Worm (Caenorhabditis elegans) whole organism, L1 larva: Measurements from ENCODE around the gene F44G4.6.

Source experiments
- C16A3.4 ChIP-seq: fragments of 150-350 bp; optimal IDR thresholded peaks from 2 replicates; lab custom pipeline; 2014; ENCODE audit warnings: missing biosample characterization, missing genetic modification characterization
- aha-1 ChIP-seq: fragments of 150-350 bp; optimal IDR thresholded peaks from 2 replicates; lab custom pipeline; 2014; ENCODE audit warnings: missing biosample characterization, missing genetic modification characterization
- aly-2 ChIP-seq: fragments of 150-350 bp; optimal IDR thresholded peaks from 2 replicates; lab custom pipeline; 2014; ENCODE audit warnings: missing biosample characterization, missing genetic modification characterization
- ceh-82 ChIP-seq, 3 experiments: fragments of 150-350 bp in 1 of 3; sonication (generic microtip) in 2 of 3; optimal IDR thresholded peaks; 2 replicates each; lab custom pipeline; 2014 to 2017; ENCODE audit warnings: missing biosample characterization in 3 of 3, missing genetic modification characterization in 3 of 3
- ceh-88 ChIP-seq: fragments of 200-800 bp; sonication (Bioruptor generic); IDR thresholded peaks from 2 replicates; pipeline ENCODE4 v1.3.6; 2022; ENCODE audit warnings: missing genetic modification characterization, missing compliant biosample characterization
- dpl-1 ChIP-seq, 3 experiments: fragments of 150-350 bp in 2 of 3; sonication (generic microtip) in 1 of 3; optimal IDR thresholded peaks; 2 replicates each; lab custom pipeline; 2014 to 2017; ENCODE audit warnings: missing biosample characterization in 3 of 3, missing genetic modification characterization in 3 of 3, missing genetic modification reagents in 3 of 3
- dsc-1 ChIP-seq: sonication (generic microtip); optimal IDR thresholded peaks from 2 replicates; lab custom pipeline; 2016; ENCODE audit warnings: mild to moderate bottlenecking, missing genetic modification characterization, missing compliant biosample characterization
- efl-1 ChIP-seq, 4 experiments: fragments of 150-350 bp; optimal IDR thresholded peaks in 3 of 4; peaks in 1 of 4; 1 replicate in 1 of 4; 2 replicates in 3 of 4; lab custom pipeline; 2014; ENCODE audit warnings: missing biosample characterization in 2 of 4, missing genetic modification characterization in 2 of 4, missing genetic modification reagents in 2 of 4
- egl-27 ChIP-seq, 2 experiments: fragments of 150-350 bp in 1 of 2; sonication (generic microtip); optimal IDR thresholded peaks; 3 replicates each; lab custom pipeline; 2017 to 2018; ENCODE audit warnings: missing biosample characterization in 2 of 2, missing genetic modification characterization in 2 of 2, missing genetic modification reagents in 2 of 2
- fkh-8 ChIP-seq: sonication (generic microtip); optimal IDR thresholded peaks from 2 replicates; lab custom pipeline; 2016; ENCODE audit warnings: mild to moderate bottlenecking, missing genetic modification characterization, missing compliant biosample characterization
- fos-1 ChIP-seq: fragments of 150-350 bp; optimal IDR thresholded peaks from 2 replicates; lab custom pipeline; 2014; ENCODE audit warnings: missing biosample characterization, missing genetic modification characterization
- hlh-17 ChIP-seq: fragments of 200-800 bp; sonication (Bioruptor generic); optimal IDR thresholded peaks from 2 replicates; lab custom pipeline; 2018; ENCODE audit warnings: missing genetic modification characterization, mild to moderate bottlenecking, missing compliant biosample characterization, moderate library complexity, borderline replicate concordance
- hpl-2 ChIP-seq: fragments of 150-350 bp; optimal IDR thresholded peaks from 2 replicates; lab custom pipeline; 2014; ENCODE audit warnings: missing biosample characterization, missing genetic modification reagents, missing genetic modification characterization
- irx-1 ChIP-seq: sonication (generic microtip); optimal IDR thresholded peaks from 2 replicates; lab custom pipeline; 2016; ENCODE audit warnings: missing genetic modification characterization, missing compliant biosample characterization
- lin-14 ChIP-seq: fragments of 200-800 bp; sonication (Bioruptor generic); optimal IDR thresholded peaks from 2 replicates; lab custom pipeline; 2018; ENCODE audit warnings: mild to moderate bottlenecking, missing genetic modification characterization, moderate library complexity, missing compliant biosample characterization
- lin-15B ChIP-seq: fragments of 150-350 bp; sonication (generic microtip); optimal IDR thresholded peaks from 3 replicates; lab custom pipeline; 2014; ENCODE audit warnings: missing biosample characterization, missing genetic modification characterization
- lin-35 ChIP-seq, 2 experiments: fragments of 150-350 bp; optimal IDR thresholded peaks; 2 replicates each; lab custom pipeline; 2014; ENCODE audit warnings: missing biosample characterization in 2 of 2, missing genetic modification characterization in 2 of 2, missing genetic modification reagents in 2 of 2
- lin-39 ChIP-seq: fragments of 150-350 bp; optimal IDR thresholded peaks from 2 replicates; lab custom pipeline; 2014; ENCODE audit warnings: missing biosample characterization, missing genetic modification reagents, missing genetic modification characterization
- lsy-2 ChIP-seq, 2 experiments: fragments of 150-350 bp; optimal IDR thresholded peaks; 2 replicates each; lab custom pipeline; 2014; ENCODE audit warnings: missing biosample characterization in 2 of 2, missing genetic modification characterization in 2 of 2
- mdl-1 ChIP-seq, 2 experiments: fragments of 150-350 bp; optimal IDR thresholded peaks; 2 replicates each; lab custom pipeline; 2014 to 2017; ENCODE audit warnings: missing biosample characterization in 2 of 2, missing genetic modification characterization in 2 of 2, inconsistent platforms in 1 of 2
- nhr-19 ChIP-seq: fragments of 200-800 bp; sonication (Bioruptor generic); conservative IDR thresholded peaks from 2 replicates; pipeline ENCODE4 v1.3.6; 2022; ENCODE audit warnings: missing genetic modification characterization, missing compliant biosample characterization
- nhr-47 ChIP-seq: sonication (generic microtip); optimal IDR thresholded peaks from 2 replicates; lab custom pipeline; 2016; ENCODE audit warnings: mild to moderate bottlenecking, missing genetic modification characterization, moderate library complexity, missing compliant biosample characterization
- nhr-71 ChIP-seq: sonication (generic microtip); optimal IDR thresholded peaks from 2 replicates; lab custom pipeline; 2016; ENCODE audit warnings: mild to moderate bottlenecking, missing genetic modification characterization, moderate library complexity, missing compliant biosample characterization
- nhr-84 ChIP-seq: sonication (generic microtip); optimal IDR thresholded peaks from 2 replicates; lab custom pipeline; 2017; ENCODE audit warnings: missing biosample characterization, missing genetic modification characterization
- pax-3 ChIP-seq: fragments of 200-800 bp; sonication (Bioruptor generic); optimal IDR thresholded peaks from 2 replicates; lab custom pipeline; 2018; ENCODE audit warnings: mild to moderate bottlenecking, missing genetic modification characterization, moderate library complexity, missing compliant biosample characterization
- rnt-1 ChIP-seq: sonication (generic microtip); optimal IDR thresholded peaks from 2 replicates; lab custom pipeline; 2016; ENCODE audit warnings: mild to moderate bottlenecking, missing genetic modification characterization, moderate library complexity, missing compliant biosample characterization
- snu-23 ChIP-seq: sonication (generic microtip); optimal IDR thresholded peaks from 2 replicates; lab custom pipeline; 2016; ENCODE audit warnings: missing genetic modification characterization, missing compliant biosample characterization
- sox-4 ChIP-seq: sonication (generic microtip); optimal IDR thresholded peaks from 2 replicates; lab custom pipeline; 2016; ENCODE audit warnings: missing genetic modification characterization, missing compliant biosample characterization
- sup-37 ChIP-seq: fragments of 200-800 bp; sonication (Bioruptor generic); optimal IDR thresholded peaks from 2 replicates; lab custom pipeline; 2018; ENCODE audit warnings: mild to moderate bottlenecking, missing genetic modification characterization, missing compliant biosample characterization
- tbx-2 ChIP-seq: sonication (generic microtip); optimal IDR thresholded peaks from 2 replicates; lab custom pipeline; 2016; ENCODE audit warnings: missing genetic modification characterization, missing compliant biosample characterization
- tlp-1 ChIP-seq: fragments of 150-350 bp; optimal IDR thresholded peaks from 2 replicates; lab custom pipeline; 2014; ENCODE audit warnings: missing biosample characterization, missing genetic modification characterization
- unc-30 ChIP-seq: sonication (generic microtip); optimal IDR thresholded peaks from 2 replicates; lab custom pipeline; 2017; ENCODE audit warnings: missing biosample characterization, missing genetic modification characterization
- unc-98 ChIP-seq: fragments of 200-800 bp; sonication (Bioruptor generic); IDR thresholded peaks from 2 replicates; pipeline ENCODE4 v1.3.6; 2022; ENCODE audit warnings: missing genetic modification characterization, missing compliant biosample characterization
- xbp-1 ChIP-seq: sonication (generic microtip); optimal IDR thresholded peaks from 2 replicates; lab custom pipeline; 2016; ENCODE audit warnings: missing genetic modification characterization, missing compliant biosample characterization

F44G4.6 gene

ce11 chrII:8969251-8970183 lies 32.1 kb downstream of the F44G4.6 start, which contains the start of the genes szy-20 and C18E9.5 (continued):
- peak; percentile 72 for TF ChIP-seq aly-2

- TF ChIP-seq nhr-71 (tag; lab: Kevin White, UChicago) (peak; percentile 33), dpl-1 (GFP tag; optimal IDR thresholded peaks at IDR 0.05; lab: Kevin White, UChicago) (peak; percentile 38 to 66 (median 56)), sup-37 (no peak), rnt-1 (tag; lab: Kevin White, UChicago) (peak; percentile 26), ceh-82 (tag; optimal IDR thresholded peaks at IDR 0.05; lab: Kevin White, UChicago) (peak in 2 of 3 experiments; percentile 4 to 64), xbp-1 (no peak), fkh-8 (tag; lab: Kevin White, UChicago) (no peak), snu-23 (peak; percentile 32), tbx-2 (tag; lab: Kevin White, UChicago) (peak; percentile 6), mdl-1 (tag; optimal IDR thresholded peaks at IDR 0.05; lab: Kevin White, UChicago) (peak in 1 of 2 experiments; percentile 24), unc-98 (no peak), lsy-2 (tag; optimal IDR thresholded peaks at IDR 0.05; lab: Kevin White, UChicago) (peak; percentile 13 to 75), efl-1 (optimal IDR thresholded peaks at IDR 0.05; lab: Kevin White, UChicago) (peak; percentile 66 to 67), efl-1 (GFP tag; optimal IDR thresholded peaks at IDR 0.05 in 1 of 2; lab: Kevin White, UChicago) (peak; percentile 48 to 95), nhr-47 (peak; percentile 1), lin-35 (GFP tag; optimal IDR thresholded peaks at IDR 0.05; lab: Kevin White, UChicago) (peak; percentile 59 to 79), C16A3.4 (tag; lab: Kevin White, UChicago) (peak; percentile 55), aly-2 (no peak), dsc-1 (tag; lab: Kevin White, UChicago) (no peak), aha-1 (tag; lab: Kevin White, UChicago) (no peak), lin-14 (GFP tag; lab: Kevin White, UChicago) (peak; percentile 50)
These were observed 36.8 kb downstream of the F44G4.6 start, which contains the start of the genes ndub-3 and C18E9.2 for ce11 chrII:8964835-8965234. Gene ndub-3 (minus strand): TSS chrII:8964890. Gene C18E9.2 (plus strand): TSS chrII:8965006.

ce11 chrII:8964049-8964448 lies 37.5 kb downstream of the F44G4.6 start, which contains the start of gene sftd-3:
Gene sftd-3 (minus strand): TSS chrII:8964149.
- TF ChIP-seq dsc-1 (tag; lab: Kevin White, UChicago) (no peak), fkh-8 (tag; lab: Kevin White, UChicago) (no peak), aly-2 (no peak), xbp-1 (no peak), tlp-1 (tag; lab: Kevin White, UChicago) (no peak), mdl-1 (tag; optimal IDR thresholded peaks at IDR 0.05; lab: Kevin White, UChicago) (no peak), ceh-88 (GFP tag; lab: Robert Waterston, UW) (no peak), lin-39 (no peak), hpl-2 (GFP tag; lab: Kevin White, UChicago) (no peak), egl-27 (tag; optimal IDR thresholded peaks at IDR 0.05; lab: Kevin White, UChicago) (no peak), hlh-17 (GFP tag; lab: Kevin White, UChicago) (no peak), nhr-84 (tag; lab: Kevin White, UChicago) (no peak), irx-1 (no peak), pax-3 (tag; lab: Kevin White, UChicago) (no peak), sox-4 (tag; lab: Kevin White, UChicago) (no peak), nhr-19 (GFP tag; lab: Robert Waterston, UW) (no peak), unc-30 (no peak), lin-15B (tag; lab: Kevin White, UChicago) (no peak), efl-1 (optimal IDR thresholded peaks at IDR 0.05; lab: Kevin White, UChicago) (no peak), efl-1 (GFP tag; optimal IDR thresholded peaks at IDR 0.05 in 1 of 2; lab: Kevin White, UChicago) (no peak), fos-1 (tag; lab: Kevin White, UChicago) (no peak)
- TF ChIP-seq, all 84 proteins: peak for 0
